Fruit fly (Drosophila melanogaster) whole organism, embryonic: ENCODE measurements around the gene nuf.

Source experiments
- CG10321 ChIP-seq: fragments of 200-800 bp; sonication (Bioruptor generic); IDR thresholded peaks from 2 replicates; pipeline ENCODE4 v1.3.6; 2022; ENCODE audit warnings: missing biosample characterization, missing genetic modification characterization
- CG15011 ChIP-seq: fragments of 200-800 bp; sonication (Bioruptor generic); optimal IDR thresholded peaks from 3 replicates; lab custom pipeline; 2018; ENCODE audit warnings: missing biosample characterization, mild to moderate bottlenecking, missing genetic modification characterization
- CG15479 ChIP-seq: fragments of 200-800 bp; sonication (Bioruptor generic); optimal IDR thresholded peaks from 3 replicates; lab custom pipeline; 2019; ENCODE audit warnings: missing biosample characterization, mild to moderate bottlenecking, missing genetic modification characterization, moderate library complexity
- CG17385 ChIP-seq: fragments of 200-800 bp; sonication (Bioruptor generic); optimal IDR thresholded peaks from 3 replicates; lab custom pipeline; 2018; ENCODE audit warnings: missing biosample characterization, mild to moderate bottlenecking, missing genetic modification characterization
- CG18262 ChIP-seq: fragments of 200-800 bp; optimal IDR thresholded peaks from 3 replicates; lab custom pipeline; 2019; ENCODE audit warnings: missing biosample characterization, mild to moderate bottlenecking, missing genetic modification characterization, moderate library complexity
- CG1832 ChIP-seq: fragments of 200-800 bp; sonication (Bioruptor generic); optimal IDR thresholded peaks from 2 replicates; lab custom pipeline; 2017; ENCODE audit warnings: missing biosample characterization, mild to moderate bottlenecking, missing genetic modification characterization, inconsistent platforms
- CG2199 ChIP-seq: fragments of 200-800 bp; sonication (Bioruptor generic); IDR thresholded peaks from 3 replicates; pipeline ENCODE4 v1.3.6; 2022; ENCODE audit warnings: missing biosample characterization, missing genetic modification characterization
- CG43689 ChIP-seq: fragments of 200-800 bp; sonication (Bioruptor generic); IDR thresholded peaks from 2 replicates; pipeline ENCODE4 v1.3.6; 2022; ENCODE audit warnings: missing biosample characterization, missing genetic modification characterization
- CG4424 ChIP-seq: fragments of 200-800 bp; sonication (Bioruptor generic); optimal IDR thresholded peaks from 3 replicates; lab custom pipeline; 2016; ENCODE audit warnings: missing biosample characterization, missing genetic modification characterization
- CG4820 ChIP-seq: fragments of 200-800 bp; sonication (Bioruptor generic); optimal IDR thresholded peaks from 3 replicates; lab custom pipeline; 2016; ENCODE audit warnings: missing biosample characterization, missing genetic modification characterization
- D ChIP-seq, 2 experiments: fragments of 200-800 bp in 1 of 2; fragments of >200 bp in 1 of 2; sonication (Bioruptor generic) in 1 of 2; optimal IDR thresholded peaks; 2 replicates in 1 of 2; 3 replicates in 1 of 2; lab custom pipeline; 2017; ENCODE audit warnings: mild to moderate bottlenecking in 1 of 2, missing biosample characterization in 1 of 2, missing genetic modification characterization in 1 of 2, missing genetic modification reagents in 1 of 2
- Eip74EF ChIP-seq, 2 experiments: fragments of 200-800 bp in 1 of 2; fragments of >200 bp in 1 of 2; sonication (Bioruptor generic) in 1 of 2; optimal IDR thresholded peaks; 2 replicates each; lab custom pipeline; 2017 to 2019; ENCODE audit warnings: missing biosample characterization in 2 of 2, missing genetic modification characterization in 2 of 2, mild to moderate bottlenecking in 1 of 2, moderate library complexity in 1 of 2
- HLH4C ChIP-seq: fragments of 200-800 bp; sonication (Bioruptor generic); IDR thresholded peaks from 3 replicates; pipeline ENCODE4 v1.3.6; 2022; ENCODE audit warnings: missing biosample characterization, missing genetic modification characterization; ENCODE audit not compliant: partially characterized antibody
- Hmx ChIP-seq: fragments of 200-800 bp; sonication (Bioruptor generic); optimal IDR thresholded peaks from 2 replicates; lab custom pipeline; 2016; ENCODE audit warnings: missing biosample characterization, missing genetic modification characterization
- Nf-YB ChIP-seq: fragments of 200-800 bp; sonication (Bioruptor generic); optimal IDR thresholded peaks from 3 replicates; lab custom pipeline; 2019; ENCODE audit warnings: missing biosample characterization, mild to moderate bottlenecking, missing genetic modification characterization, moderate library complexity
- Nf-YC ChIP-seq: fragments of 200-800 bp; optimal IDR thresholded peaks from 3 replicates; lab custom pipeline; 2019; ENCODE audit warnings: missing biosample characterization, mild to moderate bottlenecking, missing genetic modification characterization, moderate library complexity
- Side ChIP-seq: fragments of 200-800 bp; sonication (Bioruptor generic); optimal IDR thresholded peaks from 2 replicates; lab custom pipeline; 2016; ENCODE audit warnings: missing biosample characterization, missing genetic modification characterization
- Sox102F ChIP-seq: fragments of 200-800 bp; sonication (Bioruptor generic); optimal IDR thresholded peaks from 2 replicates; lab custom pipeline; 2018; ENCODE audit warnings: missing biosample characterization, mild to moderate bottlenecking, missing genetic modification characterization, moderate library complexity
- Spps ChIP-seq: fragments of 200-800 bp; sonication (Bioruptor generic); optimal IDR thresholded peaks from 2 replicates; lab custom pipeline; 2018; ENCODE audit warnings: missing biosample characterization, mild to moderate bottlenecking, missing genetic modification characterization
- Xbp1 ChIP-seq: fragments of 200-800 bp; sonication (Bioruptor generic); optimal IDR thresholded peaks from 3 replicates; lab custom pipeline; 2016; ENCODE audit warnings: missing biosample characterization, mild to moderate bottlenecking, missing genetic modification characterization
- ase ChIP-seq: fragments of 200-800 bp; sonication (Bioruptor generic); IDR thresholded peaks from 3 replicates; pipeline ENCODE4 v1.3.6; 2022; ENCODE audit warnings: missing biosample characterization, missing genetic modification characterization
- cad ChIP-seq: fragments of >200 bp; optimal IDR thresholded peaks from 2 replicates; lab custom pipeline; 2017; ENCODE audit warnings: missing biosample characterization, missing genetic modification characterization
- ci ChIP-seq: fragments of 200-800 bp; sonication (Bioruptor generic); IDR thresholded peaks from 3 replicates; pipeline ENCODE4 v1.3.6; 2022; ENCODE audit warnings: missing biosample characterization, missing genetic modification characterization
- corto ChIP-seq: fragments of 200-800 bp; sonication (Bioruptor generic); optimal IDR thresholded peaks from 2 replicates; lab custom pipeline; 2016; ENCODE audit warnings: missing biosample characterization, mild to moderate bottlenecking, missing genetic modification characterization, moderate library complexity
- gce ChIP-seq: fragments of 200-800 bp; sonication (Bioruptor generic); IDR thresholded peaks from 3 replicates; pipeline ENCODE4 v1.3.6; 2022; ENCODE audit warnings: missing biosample characterization, missing genetic modification characterization
- gem ChIP-seq: fragments of 200-800 bp; sonication (Bioruptor generic); optimal IDR thresholded peaks from 2 replicates; lab custom pipeline; 2019; ENCODE audit warnings: missing biosample characterization, mild to moderate bottlenecking, missing genetic modification characterization, moderate library complexity
- insv ChIP-seq, 2 experiments: fragments of 200-800 bp; sonication (Bioruptor generic); optimal IDR thresholded peaks; 3 replicates each; lab custom pipeline; 2016 to 2018; ENCODE audit warnings: missing biosample characterization in 2 of 2, missing genetic modification characterization in 2 of 2
- kni ChIP-seq: fragments of 200-800 bp; sonication (Bioruptor generic); optimal IDR thresholded peaks from 3 replicates; lab custom pipeline; 2017; ENCODE audit warnings: mild to moderate bottlenecking, missing biosample characterization, missing genetic modification reagents, missing genetic modification characterization
- pros ChIP-seq: fragments of 200-800 bp; sonication (Bioruptor generic); optimal IDR thresholded peaks from 3 replicates; lab custom pipeline; 2019; ENCODE audit warnings: missing biosample characterization, mild to moderate bottlenecking, missing genetic modification characterization, moderate library complexity
- shn ChIP-seq: fragments of 200-800 bp; sonication (Bioruptor generic); optimal IDR thresholded peaks from 3 replicates; lab custom pipeline; 2016; ENCODE audit warnings: missing biosample characterization, missing genetic modification characterization
- sqz ChIP-seq: fragments of 200-800 bp; sonication (Bioruptor generic); optimal IDR thresholded peaks from 3 replicates; lab custom pipeline; 2018; ENCODE audit warnings: missing biosample characterization, mild to moderate bottlenecking, missing genetic modification characterization
- tll ChIP-seq, 2 experiments: fragments of 200-800 bp in 1 of 2; fragments of >200 bp in 1 of 2; sonication (Bioruptor generic) in 1 of 2; optimal IDR thresholded peaks; 2 replicates each; lab custom pipeline; 2017 to 2019; ENCODE audit warnings: missing biosample characterization in 2 of 2, missing genetic modification characterization in 2 of 2, mild to moderate bottlenecking in 1 of 2, moderate library complexity in 1 of 2
- trem ChIP-seq: fragments of 200-800 bp; optimal IDR thresholded peaks from 3 replicates; lab custom pipeline; 2019; ENCODE audit warnings: missing biosample characterization, mild to moderate bottlenecking, missing genetic modification characterization, moderate library complexity
- twi ChIP-seq: fragments of 200-800 bp; optimal IDR thresholded peaks from 2 replicates; lab custom pipeline; 2019; ENCODE audit warnings: missing biosample characterization, mild to moderate bottlenecking, missing genetic modification characterization, moderate library complexity
- unc-4 ChIP-seq: fragments of 200-800 bp; sonication (Bioruptor generic); IDR thresholded peaks from 2 replicates; pipeline ENCODE4 v1.3.6; 2022; ENCODE audit warnings: missing biosample characterization, missing genetic modification characterization; ENCODE audit not compliant: partially characterized antibody
- zen ChIP-seq: fragments of 200-800 bp; sonication (Bioruptor generic); optimal IDR thresholded peaks from 3 replicates; lab custom pipeline; 2018; ENCODE audit warnings: missing biosample characterization, mild to moderate bottlenecking, missing genetic modification characterization, moderate library complexity
- zen2 ChIP-seq: fragments of 200-800 bp; sonication (Bioruptor generic); IDR thresholded peaks from 3 replicates; pipeline ENCODE4 v1.3.6; 2022; ENCODE audit warnings: missing biosample characterization, missing genetic modification characterization; ENCODE audit not compliant: partially characterized antibody
- zfh1 ChIP-seq: fragments of 200-800 bp; sonication (Bioruptor generic); IDR thresholded peaks from 3 replicates; pipeline ENCODE4 v1.3.6; 2022; ENCODE audit warnings: missing biosample characterization, missing genetic modification characterization

Gene nuf

dm6 chr3L:14146386-14146785 is 44.3 kb upstream of the nuf start (continued):
- 0 out of 3 replicates have a peak, but pooled peaks have one; percentile 25 for TF ChIP-seq ci (GFP tag; lab: Robert Waterston, UW)
- TF ChIP-seq trem = peak; percentile 14
- TF ChIP-seq Eip74EF (GFP tag; optimal IDR thresholded peaks at IDR 0.05; lab: Kevin White, UChicago) = no peak
- TF ChIP-seq Sox102F (GFP tag; lab: Kevin White, UChicago) = peak; percentile 28
- peak; percentile 50 for TF ChIP-seq gem (tag; lab: Kevin White, UChicago)
- TF ChIP-seq CG18262 (tag; lab: Kevin White, UChicago) = peak; percentile 62
- peak; percentile 6 for TF ChIP-seq CG4820 (GFP tag; lab: Kevin White, UChicago)
- peak; percentile 14 for TF ChIP-seq sqz (GFP tag; lab: Kevin White, UChicago)
- peak; percentile 10 for TF ChIP-seq Spps (tag; lab: Kevin White, UChicago)
- 0 out of 3 replicates have a peak, but pooled peaks have one; percentile 19 for TF ChIP-seq zfh1 (GFP tag; lab: Robert Waterston, UW)
- peak; percentile 3 for TF ChIP-seq Xbp1 (GFP tag; lab: Kevin White, UChicago)
- no peak for TF ChIP-seq unc-4
- peak; percentile 5 for TF ChIP-seq CG15011 (GFP tag; lab: Kevin White, UChicago)
- TF ChIP-seq Hmx (GFP tag; lab: Kevin White, UChicago) = no peak
- TF ChIP-seq Side (GFP tag; lab: Kevin White, UChicago) = no peak
- peak; percentile 13 for TF ChIP-seq CG4424

DNA sequence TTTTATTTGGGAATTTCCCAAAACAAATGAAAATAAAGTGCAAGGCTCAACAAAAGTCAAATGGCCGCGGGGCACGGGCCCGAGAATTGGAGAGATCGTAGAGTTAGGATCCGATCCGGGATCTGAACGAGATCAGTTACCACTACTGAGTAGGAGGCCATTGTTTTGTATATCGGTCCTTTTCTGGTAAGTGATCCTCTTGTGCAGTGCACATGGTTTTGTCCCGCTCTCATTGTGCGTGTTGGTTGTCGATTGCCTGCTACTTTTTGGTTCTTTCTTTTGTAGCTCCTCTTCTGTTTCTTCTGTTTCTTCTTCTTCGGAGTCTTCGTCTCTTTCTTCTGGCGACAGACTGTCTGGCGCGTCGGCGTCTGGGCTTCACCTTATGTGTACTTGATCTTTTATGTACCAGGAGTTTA is 40.5 kb upstream of the nuf start:
- TF ChIP-seq zen (tag; lab: Kevin White, UChicago) (peak; percentile 64), Nf-YC (tag; lab: Kevin White, UChicago) (peak; percentile 28), CG15479 (GFP tag; lab: Kevin White, UChicago) (peak; percentile 98), D (optimal IDR thresholded peaks at IDR 0.05; lab: Kevin White, UChicago) (peak; percentile 99), D (GFP tag; optimal IDR thresholded peaks at IDR 0.05; lab: Kevin White, UChicago) (peak; percentile 47), CG2199 (GFP tag; lab: Robert Waterston, UW) (peak; percentile 50; the same call in 1 of the 3 replicates), CG43689 (GFP tag; lab: Robert Waterston, UW) (no peak), HLH4C (GFP tag; lab: Robert Waterston, UW) (no peak), kni (peak; percentile 31), Nf-YB (GFP tag; lab: Kevin White, UChicago) (peak; percentile 79), insv (GFP tag; optimal IDR thresholded peaks at IDR 0.05; lab: Kevin White, UChicago) (peak in 1 of 2 experiments; percentile 42), ase (GFP tag; lab: Robert Waterston, UW) (no peak), tll (GFP tag; optimal IDR thresholded peaks at IDR 0.05; lab: Kevin White, UChicago) (peak in 1 of 2 experiments; percentile 100), pros (GFP tag; lab: Kevin White, UChicago) (peak; percentile 40), CG17385 (GFP tag; lab: Kevin White, UChicago) (peak; percentile 44), twi (tag; lab: Kevin White, UChicago) (peak; percentile 0), zen2 (GFP tag; lab: Robert Waterston, UW) (no peak), cad (GFP tag; lab: Kevin White, UChicago) (peak; percentile 61), gce (GFP tag; lab: Robert Waterston, UW) (0 out of 3 replicates have a peak, but pooled peaks have one; percentile 3), corto (no peak), CG1832 (GFP tag; lab: Kevin White, UChicago) (peak; percentile 59), CG10321 (GFP tag; lab: Robert Waterston, UW) (peak; percentile 81), shn (GFP tag; lab: Kevin White, UChicago) (peak; percentile 25)
